Worm (Caenorhabditis elegans) whole organism, midembryonic: ENCODE results near the gene myo-6.

Source experiments
- flt-1 ChIP-seq: fragments of 200-800 bp; sonication (Bioruptor generic); IDR thresholded peaks from 2 replicates; pipeline ENCODE4 v1.3.6; 2022; ENCODE audit warnings: missing genetic modification characterization, missing compliant biosample characterization
- tab-1 ChIP-seq: fragments of 200-800 bp; sonication (Bioruptor generic); IDR thresholded peaks from 2 replicates; pipeline ENCODE4 v1.3.6; 2022; ENCODE audit warnings: missing genetic modification characterization, missing compliant biosample characterization
- ztf-23 ChIP-seq: fragments of 200-800 bp; sonication (Bioruptor generic); IDR thresholded peaks from 2 replicates; pipeline ENCODE4 v1.3.6; 2022; ENCODE audit warnings: missing genetic modification reagents, missing genetic modification characterization, missing compliant biosample characterization
- ztf-29 ChIP-seq: fragments of 200-800 bp; sonication (Bioruptor generic); IDR thresholded peaks from 2 replicates; pipeline ENCODE4 v1.3.6; 2022; ENCODE audit warnings: missing genetic modification reagents, missing genetic modification characterization, missing compliant biosample characterization

- no peak for TF ChIP-seq tab-1 (GFP tag; lab: Robert Waterston, UW)
- TF ChIP-seq flt-1: no peak
- TF ChIP-seq ztf-23: no peak
- no peak for TF ChIP-seq ztf-29 (GFP tag; lab: Robert Waterston, UW)
Observed at ce11 chrIII:13464493-13465362, 55.1 kb downstream of the myo-6 start, which contains the start of gene kel-3.
